Worm (Caenorhabditis elegans): ENCODE results near the gene orai-1.

Gene orai-1

ce11 chrIII:612759-613158, 33.8 kb upstream of the orai-1 start:
- no peak for TF ChIP-seq elt-3 (tag; optimal IDR thresholded peaks at IDR 0.05)
- no peak for TF ChIP-seq unc-39 (tag; optimal IDR thresholded peaks at IDR 0.05)
- TF ChIP-seq fos-1 (tag; optimal IDR thresholded peaks at IDR 0.05) = no peak
- no peak for TF ChIP-seq nhr-67 (tag; optimal IDR thresholded peaks at IDR 0.05)
- no peak for TF ChIP-seq nhr-43 (tag; optimal IDR thresholded peaks at IDR 0.05; ENCODE audit: poor library complexity, severe bottlenecking)
- no peak for TF ChIP-seq sea-2 (GFP tag; optimal IDR thresholded peaks at IDR 0.05)
- no peak for TF ChIP-seq egl-5 (tag; optimal IDR thresholded peaks at IDR 0.05)
- no peak for TF ChIP-seq nhr-76 (tag; optimal IDR thresholded peaks at IDR 0.05)
- no peak for TF ChIP-seq pqm-1 (tag; optimal IDR thresholded peaks at IDR 0.05)
- no peak for TF ChIP-seq egl-27 (tag; optimal IDR thresholded peaks at IDR 0.05)
- no peak for TF ChIP-seq mml-1 (tag; optimal IDR thresholded peaks at IDR 0.05)
- no peak for TF ChIP-seq nfya-1 (tag; optimal IDR thresholded peaks at IDR 0.05; ENCODE audit: insufficient read depth)
- no peak for TF ChIP-seq jun-1 (tag; optimal IDR thresholded peaks at IDR 0.05)
- no peak for TF ChIP-seq aly-2 (tag; optimal IDR thresholded peaks at IDR 0.05)
- no peak for TF ChIP-seq unc-62 (GFP tag; optimal IDR thresholded peaks at IDR 0.05)
- no peak for TF ChIP-seq elt-2 (tag; optimal IDR thresholded peaks at IDR 0.05)
- TF ChIP-seq hmg-11 (tag; optimal IDR thresholded peaks at IDR 0.05) = no peak
- TF ChIP-seq ceh-9 (tag; optimal IDR thresholded peaks at IDR 0.05) = no peak

ce11 chrIII:614447-614846, 32.1 kb upstream of the orai-1 start, which contains the start of gene T19C3.3:
T19C3.3 (minus strand) TSS chrIII:614547.
- no peak for TF ChIP-seq nhr-77 (tag; optimal IDR thresholded peaks at IDR 0.05)
- TF ChIP-seq nhr-237 (tag; optimal IDR thresholded peaks at IDR 0.05) = no peak
- TF ChIP-seq tbx-2 (tag; optimal IDR thresholded peaks at IDR 0.05) = no peak
- TF ChIP-seq skn-1 (tag; optimal IDR thresholded peaks at IDR 0.05) = no peak
- TF ChIP-seq nhr-12 (tag; optimal IDR thresholded peaks at IDR 0.05) = no peak
- no peak for TF ChIP-seq fos-1 (tag; optimal IDR thresholded peaks at IDR 0.05)
- no peak for TF ChIP-seq unc-39 (tag; optimal IDR thresholded peaks at IDR 0.05)

ce11 chrIII:617467-617866, 29.1 kb upstream of the orai-1 start, which contains the start of gene T19C3.2:
T19C3.2 (minus strand) TSS chrIII:617567.
- TF ChIP-seq fos-1 (tag; optimal IDR thresholded peaks at IDR 0.05) = no peak
- TF ChIP-seq nhr-23 (tag; optimal IDR thresholded peaks at IDR 0.05) = no peak
- TF ChIP-seq nhr-43 (tag; optimal IDR thresholded peaks at IDR 0.05; ENCODE audit: poor library complexity, severe bottlenecking) = no peak
- TF ChIP-seq unc-62 (GFP tag; optimal IDR thresholded peaks at IDR 0.05) = no peak
- TF ChIP-seq elt-2 (tag; optimal IDR thresholded peaks at IDR 0.05) = no peak
- TF ChIP-seq fkh-10 (GFP tag; optimal IDR thresholded peaks at IDR 0.05) = no peak
- TF ChIP-seq elt-1 (tag; optimal IDR thresholded peaks at IDR 0.05) = no peak
- no peak for TF ChIP-seq sea-2 (GFP tag; optimal IDR thresholded peaks at IDR 0.05)
- TF ChIP-seq nhr-12 (tag; optimal IDR thresholded peaks at IDR 0.05) = no peak
- TF ChIP-seq nfya-1 (tag; optimal IDR thresholded peaks at IDR 0.05; ENCODE audit: insufficient read depth) = no peak
- no peak for TF ChIP-seq daf-12 (tag; optimal IDR thresholded peaks at IDR 0.05)
- no peak for TF ChIP-seq eor-1 (tag; optimal IDR thresholded peaks at IDR 0.05)
- TF ChIP-seq ztf-4 (tag; optimal IDR thresholded peaks at IDR 0.05) = no peak
- no peak for TF ChIP-seq aly-2 (tag; optimal IDR thresholded peaks at IDR 0.05)
- TF ChIP-seq zag-1 (tag; optimal IDR thresholded peaks at IDR 0.05) = no peak

- TF ChIP-seq pqm-1 (tag; optimal IDR thresholded peaks at IDR 0.05) (peak; percentile 41), pha-4 (tag; optimal IDR thresholded peaks at IDR 0.05) (peak; percentile 23), unc-62 (GFP tag; optimal IDR thresholded peaks at IDR 0.05) (no peak), elt-2 (tag; optimal IDR thresholded peaks at IDR 0.05) (peak; percentile 53)
Observed at ce11 chrIII:620204-620718, 26.3 kb upstream of the orai-1 start, which contains the start of gene T19C3.4. T19C3.4 (minus strand) TSS chrIII:620254.

- peak; percentile 97 for TF ChIP-seq elt-2 (tag; optimal IDR thresholded peaks at IDR 0.05)
- peak; percentile 88 for TF ChIP-seq hmg-11 (tag; optimal IDR thresholded peaks at IDR 0.05)
- TF ChIP-seq fkh-2 (tag; optimal IDR thresholded peaks at IDR 0.05) = no peak
- TF ChIP-seq elt-1 (tag; optimal IDR thresholded peaks at IDR 0.05) = peak; percentile 67
- peak; percentile 39 for TF ChIP-seq tbx-2 (tag; optimal IDR thresholded peaks at IDR 0.05)
- TF ChIP-seq daf-12 (tag; optimal IDR thresholded peaks at IDR 0.05) = no peak
- TF ChIP-seq nhr-77 (tag; optimal IDR thresholded peaks at IDR 0.05) = no peak
- TF ChIP-seq nhr-25 (tag; optimal IDR thresholded peaks at IDR 0.05) = peak; percentile 88
- TF ChIP-seq jun-1 (tag; optimal IDR thresholded peaks at IDR 0.05) = peak; percentile 79
- peak; percentile 82 for TF ChIP-seq unc-62 (GFP tag; optimal IDR thresholded peaks at IDR 0.05)
- TF ChIP-seq ceh-82 (tag; optimal IDR thresholded peaks at IDR 0.05) = no peak
- TF ChIP-seq mdl-1 (tag; optimal IDR thresholded peaks at IDR 0.05) = peak; percentile 80
- TF ChIP-seq egl-27 (tag; optimal IDR thresholded peaks at IDR 0.05) = peak; percentile 39
- TF ChIP-seq R02D3.7 (tag; optimal IDR thresholded peaks at IDR 0.05) = peak; percentile 34
- TF ChIP-seq ama-1 (optimal IDR thresholded peaks at IDR 0.05) = no peak
- TF ChIP-seq nhr-11 (tag; optimal IDR thresholded peaks at IDR 0.05) = no peak
- peak in 1 of 3 experiments; percentile 28 for TF ChIP-seq elt-3 (tag; optimal IDR thresholded peaks at IDR 0.05)
- TF ChIP-seq skn-1 (tag; optimal IDR thresholded peaks at IDR 0.05) = peak; percentile 57
- peak; percentile 36 for TF ChIP-seq zag-1 (tag; optimal IDR thresholded peaks at IDR 0.05)
- TF ChIP-seq nfya-1 (tag; optimal IDR thresholded peaks at IDR 0.05; ENCODE audit: insufficient read depth) = peak; percentile 91
- TF ChIP-seq pha-4 (tag; optimal IDR thresholded peaks at IDR 0.05) = peak; percentile 96
- peak; percentile 76 for TF ChIP-seq lin-15B (tag; optimal IDR thresholded peaks at IDR 0.05)
- TF ChIP-seq nhr-43 (tag; optimal IDR thresholded peaks at IDR 0.05; ENCODE audit: poor library complexity, severe bottlenecking) = peak; percentile 15
- TF ChIP-seq ceh-28 (tag; optimal IDR thresholded peaks at IDR 0.05) = peak; percentile 50
- no peak for TF ChIP-seq eor-1 (tag; optimal IDR thresholded peaks at IDR 0.05)
- peak; percentile 91 for TF ChIP-seq snpc-4 (tag; optimal IDR thresholded peaks at IDR 0.05)
- peak; percentile 87 for TF ChIP-seq egl-5 (tag; optimal IDR thresholded peaks at IDR 0.05)
- TF ChIP-seq pqm-1 (tag; optimal IDR thresholded peaks at IDR 0.05) = peak; percentile 97
Observed at ce11 chrIII:623754-624153, 22.8 kb upstream of the orai-1 start.

All from whole organism, L3 larva.